Worm (Caenorhabditis elegans) whole organism, early embryonic: ENCODE data around the gene W02B8.1.

Experiments
- ama-1 ChIP-seq: fragments of 150-350 bp; optimal IDR thresholded peaks from 2 replicates; lab custom pipeline; 2014
- ceh-36 ChIP-seq: sonication (generic microtip); optimal IDR thresholded peaks from 2 replicates; lab custom pipeline; 2016; ENCODE audit warnings: missing genetic modification characterization, inconsistent platforms, missing compliant biosample characterization
- ets-7 ChIP-seq: sonication (generic microtip); optimal IDR thresholded peaks from 2 replicates; lab custom pipeline; 2016; ENCODE audit warnings: missing genotype, missing genetic modification characterization, missing compliant biosample characterization
- flt-1 ChIP-seq: fragments of 200-800 bp; sonication (Bioruptor generic); IDR thresholded peaks from 2 replicates; pipeline ENCODE4 v1.3.6; 2022; ENCODE audit warnings: missing genetic modification characterization, missing compliant biosample characterization
- hmbx-1 ChIP-seq: sonication (generic microtip); optimal IDR thresholded peaks from 2 replicates; lab custom pipeline; 2016; ENCODE audit warnings: mild to moderate bottlenecking, missing genetic modification characterization, missing compliant biosample characterization
- hnd-1 ChIP-seq: sonication (generic microtip); optimal IDR thresholded peaks from 2 replicates; lab custom pipeline; 2016; ENCODE audit warnings: missing genetic modification characterization, missing compliant biosample characterization
- scrt-1 ChIP-seq: fragments of 200-800 bp; sonication (Bioruptor generic); IDR thresholded peaks from 2 replicates; pipeline ENCODE4 v1.3.6; 2022; ENCODE audit warnings: missing genetic modification characterization, missing compliant biosample characterization
- sea-1 ChIP-seq: fragments of 200-800 bp; sonication (Bioruptor generic); conservative IDR thresholded peaks from 2 replicates; pipeline ENCODE4 v1.3.6; 2022; ENCODE audit warnings: missing genetic modification characterization, missing compliant biosample characterization
- tra-4 ChIP-seq: sonication (generic microtip); optimal IDR thresholded peaks from 2 replicates; lab custom pipeline; 2017; ENCODE audit warnings: missing genetic modification characterization, missing compliant biosample characterization

- TF ChIP-seq ama-1 (lab: Kevin White, UChicago) (no peak), tra-4 (tag; lab: Kevin White, UChicago) (no peak), sea-1 (no peak), hmbx-1 (no peak), hnd-1 (tag; lab: Kevin White, UChicago) (no peak), ets-7 (no peak), ceh-36 (tag; lab: Kevin White, UChicago) (no peak), scrt-1 (GFP tag; lab: Robert Waterston, UW) (no peak), flt-1 (GFP tag; lab: Robert Waterston, UW) (no peak)
Measured at ce11 chrII:13855352-13855751, 46.6 kb downstream of the W02B8.1 start.
